Worm (Caenorhabditis elegans) whole organism, mixed stage, embryonic: ENCODE measurements around the gene C35A5.5.

Experiments
- M03D4.4 ChIP-seq: sonication (generic microtip); optimal IDR thresholded peaks from 2 replicates; lab custom pipeline; 2017; ENCODE audit warnings: mild to moderate bottlenecking, missing genetic modification characterization, missing compliant biosample characterization
- ces-1 ChIP-seq: fragments of 150-350 bp; optimal IDR thresholded peaks from 2 replicates; lab custom pipeline; 2014; ENCODE audit warnings: missing biosample characterization, missing genetic modification reagents, missing genetic modification characterization
- elt-1 ChIP-seq: sonication (generic microtip); optimal IDR thresholded peaks from 2 replicates; lab custom pipeline; 2017; ENCODE audit warnings: missing genetic modification characterization, mild to moderate bottlenecking, missing compliant biosample characterization, antibody characterized with exemption, moderate library complexity, borderline replicate concordance; ENCODE audit not compliant: insufficient read depth
- elt-3 ChIP-seq: fragments of 150-350 bp; optimal IDR thresholded peaks from 2 replicates; lab custom pipeline; 2014; ENCODE audit warnings: missing biosample characterization, missing genetic modification characterization
- lin-13 ChIP-seq: fragments of 150-350 bp; optimal IDR thresholded peaks from 2 replicates; lab custom pipeline; 2014; ENCODE audit warnings: missing biosample characterization, missing genetic modification characterization
- mep-1 ChIP-seq: fragments of 150-350 bp; optimal IDR thresholded peaks from 2 replicates; lab custom pipeline; 2017; ENCODE audit warnings: missing biosample characterization, missing genetic modification reagents, missing genetic modification characterization, inconsistent platforms
- nhr-12 ChIP-seq: fragments of 150-350 bp; optimal IDR thresholded peaks from 2 replicates; lab custom pipeline; 2014; ENCODE audit warnings: missing biosample characterization, missing genetic modification characterization
- nhr-237 ChIP-seq: fragments of 150-350 bp; optimal IDR thresholded peaks from 2 replicates; lab custom pipeline; 2014; ENCODE audit warnings: missing biosample characterization, missing genetic modification characterization
- pha-4 ChIP-seq: fragments of 150-350 bp; optimal IDR thresholded peaks from 2 replicates; lab custom pipeline; 2018; ENCODE audit warnings: missing biosample characterization, missing genetic modification reagents, missing genetic modification characterization
- sptf-1 ChIP-seq: sonication (generic microtip); optimal IDR thresholded peaks from 2 replicates; lab custom pipeline; 2017; ENCODE audit warnings: mild to moderate bottlenecking, missing genetic modification characterization, moderate library complexity, missing compliant biosample characterization
- unc-62 ChIP-seq: fragments of 150-350 bp; optimal IDR thresholded peaks from 2 replicates; lab custom pipeline; 2014; ENCODE audit warnings: missing biosample characterization, missing genetic modification reagents, missing genetic modification characterization
- ztf-11 ChIP-seq: fragments of 150-350 bp; optimal IDR thresholded peaks from 2 replicates; lab custom pipeline; 2014; ENCODE audit warnings: missing biosample characterization, missing genetic modification characterization

- TF ChIP-seq ces-1 (GFP tag; lab: Kevin White, UChicago) (no peak), sptf-1 (tag; lab: Kevin White, UChicago) (no peak), elt-1 (tag; lab: Kevin White, UChicago) (no peak), nhr-12 (tag; lab: Kevin White, UChicago) (no peak), pha-4 (tag; lab: Kevin White, UChicago) (no peak), nhr-237 (tag; lab: Kevin White, UChicago) (no peak), elt-3 (no peak), ztf-11 (tag; lab: Kevin White, UChicago) (no peak), M03D4.4 (tag; lab: Kevin White, UChicago) (no peak), lin-13 (tag; lab: Kevin White, UChicago) (no peak), mep-1 (no peak), unc-62 (GFP tag; lab: Kevin White, UChicago) (no peak)
These were observed 35.8 kb upstream of the C35A5.5 start for ce11 chrV:10469845-10470244.
